Fruit fly (Drosophila melanogaster): ENCODE measurements around the gene Mrp4.
A peak's percentile ranks its signal among the peaks of the same experiment; 100 is the strongest.

Mrp4 gene

DNA sequence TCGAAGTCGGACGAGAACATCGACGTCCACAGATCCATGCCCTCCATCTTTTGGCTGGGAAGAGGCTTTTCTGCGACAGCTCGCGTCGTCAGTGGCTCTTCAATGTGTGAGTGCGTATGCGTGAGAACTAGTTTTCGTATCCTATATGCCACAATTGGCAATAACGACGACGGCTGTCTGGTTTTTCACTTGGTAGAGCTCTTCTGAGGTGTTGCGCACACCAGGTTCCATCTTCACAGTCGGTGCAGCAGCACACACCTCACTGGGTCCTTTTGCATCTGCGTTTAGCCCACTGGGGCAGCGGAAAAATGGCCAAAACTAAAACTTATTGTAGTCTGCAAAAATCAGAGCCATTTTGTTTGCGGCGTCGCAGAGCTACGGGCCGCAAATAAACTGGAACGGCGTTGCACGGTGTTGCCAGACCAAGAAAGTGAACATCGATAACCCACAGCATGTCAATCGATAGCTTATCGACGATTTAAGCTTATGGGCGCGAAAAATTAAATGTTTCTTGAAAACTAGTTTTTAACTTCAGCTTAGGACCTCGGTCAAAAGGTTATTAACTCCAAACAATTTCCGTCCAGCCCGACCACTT, 20.8 kb downstream of the Mrp4 start, which contains the start of gene CG6791 (continued):
- TF ChIP-seq Scr (GFP tag; IDR thresholded peaks at IDR 0.05; ENCODE audit: partially characterized antibody), result peak; percentile 84
- TF ChIP-seq slp2 (GFP tag; optimal IDR thresholded peaks at IDR 0.05), result no peak
- peak; percentile 69 for TF ChIP-seq inv (GFP tag; IDR thresholded peaks at IDR 0.05; ENCODE audit: partially characterized antibody)
- TF ChIP-seq CG12659 (GFP tag; optimal IDR thresholded peaks at IDR 0.05), result peak; percentile 43
- TF ChIP-seq Sry-δ (GFP tag; optimal IDR thresholded peaks at IDR 0.05), result peak; percentile 74
- TF ChIP-seq trem (tag; optimal IDR thresholded peaks at IDR 0.05), result peak; percentile 47
- TF ChIP-seq MBD-R2 (GFP tag; IDR thresholded peaks at IDR 0.05), result peak; percentile 65
- no peak for TF ChIP-seq CG6272 (GFP tag; IDR thresholded peaks at IDR 0.05)
- peak; percentile 92 for TF ChIP-seq Bgb (GFP tag; IDR thresholded peaks at IDR 0.05; ENCODE audit: partially characterized antibody)
- no peak for TF ChIP-seq gro (GFP tag; optimal IDR thresholded peaks at IDR 0.05)
- no peak for TF ChIP-seq CG1832 (GFP tag; optimal IDR thresholded peaks at IDR 0.05)
- no peak for TF ChIP-seq CG6654 (GFP tag; optimal IDR thresholded peaks at IDR 0.05)
- TF ChIP-seq YL-1 (GFP tag; optimal IDR thresholded peaks at IDR 0.05), result peak; percentile 92
- TF ChIP-seq oc (tag; optimal IDR thresholded peaks at IDR 0.05), result peak; percentile 91
- TF ChIP-seq Dp (GFP tag; optimal IDR thresholded peaks at IDR 0.05), result peak; percentile 97
- peak; percentile 89 for TF ChIP-seq CG42726 (GFP tag; IDR thresholded peaks at IDR 0.05; ENCODE audit: partially characterized antibody)
- TF ChIP-seq unc-4 (GFP tag; IDR thresholded peaks at IDR 0.05; ENCODE audit: partially characterized antibody), result peak; percentile 90
- no peak for TF ChIP-seq CG10654 (GFP tag; optimal IDR thresholded peaks at IDR 0.05)
- TF ChIP-seq mld (GFP tag; IDR thresholded peaks at IDR 0.05; ENCODE audit: partially characterized antibody), result peak; percentile 71; the same call in 2 of the 3 replicates
- peak; percentile 81 for TF ChIP-seq CG34224 (GFP tag; IDR thresholded peaks at IDR 0.05; ENCODE audit: partially characterized antibody)
- TF ChIP-seq MESR4 (GFP tag; optimal IDR thresholded peaks at IDR 0.05), result peak; percentile 82
- peak; percentile 72 for TF ChIP-seq CG14860 (GFP tag; IDR thresholded peaks at IDR 0.05; ENCODE audit: partially characterized antibody)
- TF ChIP-seq zen2 (GFP tag; IDR thresholded peaks at IDR 0.05; ENCODE audit: partially characterized antibody), result peak; percentile 83
- no peak for TF ChIP-seq Deaf1 (tag; optimal IDR thresholded peaks at IDR 0.05)
- peak; percentile 74 for TF ChIP-seq Doc3 (GFP tag; IDR thresholded peaks at IDR 0.05; ENCODE audit: partially characterized antibody)
- peak; percentile 65 for TF ChIP-seq CG2116 (GFP tag; optimal IDR thresholded peaks at IDR 0.05)
- TF ChIP-seq CG10366 (GFP tag; IDR thresholded peaks at IDR 0.05), result no peak
- TF ChIP-seq CG15269 (tag; optimal IDR thresholded peaks at IDR 0.05), result no peak
- no peak for TF ChIP-seq Ets65A (GFP tag)
- TF ChIP-seq NK7.1 (GFP tag; optimal IDR thresholded peaks at IDR 0.05), result no peak
- peak; percentile 73 for TF ChIP-seq stwl (tag; optimal IDR thresholded peaks at IDR 0.05)
- peak; percentile 86 for TF ChIP-seq phol (tag; optimal IDR thresholded peaks at IDR 0.05)
- TF ChIP-seq CG10959 (GFP tag; IDR thresholded peaks at IDR 0.05), result no peak
- peak; percentile 78 for TF ChIP-seq sna (GFP tag; IDR thresholded peaks at IDR 0.05; ENCODE audit: partially characterized antibody)
- TF ChIP-seq Ptx1 (GFP tag; IDR thresholded peaks at IDR 0.05), result peak; percentile 21; the same call in 1 of the 2 replicates
- 0 out of 2 replicates have a peak, but pooled peaks have one; percentile 41 for TF ChIP-seq nerfin-2 (GFP tag; IDR thresholded peaks at IDR 0.05; ENCODE audit: partially characterized antibody)
- TF ChIP-seq bcd (GFP tag; optimal IDR thresholded peaks at IDR 0.05), result peak; percentile 11
- peak; percentile 84 for TF ChIP-seq CG16813 (GFP tag; IDR thresholded peaks at IDR 0.05; ENCODE audit: partially characterized antibody)
- no peak for TF ChIP-seq wek (GFP tag; optimal IDR thresholded peaks at IDR 0.05)
- TF ChIP-seq ssp (GFP tag; IDR thresholded peaks at IDR 0.05), result no peak
- TF ChIP-seq ewg (GFP tag; optimal IDR thresholded peaks at IDR 0.05), result peak; percentile 15
- no peak for TF ChIP-seq odd (GFP tag; optimal IDR thresholded peaks at IDR 0.05)
- TF ChIP-seq vvl (GFP tag; IDR thresholded peaks at IDR 0.05), result peak; percentile 30; the same call in 1 of the 2 replicates
- no peak for TF ChIP-seq ATbp (GFP tag; optimal IDR thresholded peaks at IDR 0.05)
- peak; percentile 96 for TF ChIP-seq CG6791 (GFP tag; IDR thresholded peaks at IDR 0.05; ENCODE audit: partially characterized antibody)
- peak; percentile 89 for TF ChIP-seq BEAF-32 (GFP tag; optimal IDR thresholded peaks at IDR 0.05)
- peak in 1 of 3 experiments; percentile 13 for TF ChIP-seq Stat92E (GFP tag; optimal IDR thresholded peaks at IDR 0.05)
